Fruit fly (Drosophila melanogaster) whole organism, embryonic: ENCODE results near the gene Pnn.

Source experiments
- B-H2 ChIP-seq: fragments of 200-800 bp; sonication (Bioruptor generic); optimal IDR thresholded peaks from 2 replicates; lab custom pipeline; 2018; ENCODE audit warnings: missing biosample characterization, mild to moderate bottlenecking, missing genetic modification characterization
- CG10274 ChIP-seq: fragments of 200-800 bp; sonication (Bioruptor generic); optimal IDR thresholded peaks from 3 replicates; lab custom pipeline; 2017; ENCODE audit warnings: missing biosample characterization, mild to moderate bottlenecking, missing genetic modification characterization
- CG10431 ChIP-seq: fragments of 200-800 bp; sonication (Bioruptor generic); optimal IDR thresholded peaks from 3 replicates; lab custom pipeline; 2018; ENCODE audit warnings: missing biosample characterization, mild to moderate bottlenecking, missing genetic modification characterization
- CG10462 ChIP-seq: fragments of 200-800 bp; sonication (Bioruptor generic); optimal IDR thresholded peaks from 2 replicates; lab custom pipeline; 2016; ENCODE audit warnings: missing biosample characterization, missing genetic modification characterization
- CG10654 ChIP-seq: fragments of 200-800 bp; sonication (Bioruptor generic); optimal IDR thresholded peaks from 2 replicates; lab custom pipeline; 2016; ENCODE audit warnings: missing biosample characterization, missing genetic modification characterization
- CG11247 ChIP-seq: fragments of 200-800 bp; sonication (Bioruptor generic); IDR thresholded peaks from 2 replicates; pipeline ENCODE4 v1.3.6; 2022; ENCODE audit warnings: missing biosample characterization, missing genetic modification characterization
- CG12155 ChIP-seq: fragments of 200-800 bp; sonication (Bioruptor generic); optimal IDR thresholded peaks from 3 replicates; lab custom pipeline; 2016; ENCODE audit warnings: missing biosample characterization, missing genetic modification characterization
- CG12236 ChIP-seq: fragments of 200-800 bp; sonication (Bioruptor generic); optimal IDR thresholded peaks from 2 replicates; lab custom pipeline; 2016; ENCODE audit warnings: missing biosample characterization, missing genetic modification characterization
- CG13894 ChIP-seq: fragments of 200-800 bp; sonication (Bioruptor generic); optimal IDR thresholded peaks from 3 replicates; lab custom pipeline; 2018; ENCODE audit warnings: missing biosample characterization, mild to moderate bottlenecking, missing genetic modification characterization, moderate library complexity
- CG14667 ChIP-seq: fragments of 200-800 bp; sonication (Bioruptor generic); IDR thresholded peaks from 2 replicates; pipeline ENCODE4 v1.3.6; 2022; ENCODE audit warnings: missing biosample characterization, missing genetic modification characterization
- CG15073 ChIP-seq: fragments of 200-800 bp; sonication (Bioruptor generic); optimal IDR thresholded peaks from 2 replicates; lab custom pipeline; 2016; ENCODE audit warnings: missing biosample characterization, missing genetic modification characterization
- CG1603 ChIP-seq: fragments of 200-800 bp; sonication (Bioruptor generic); optimal IDR thresholded peaks from 2 replicates; lab custom pipeline; 2019; ENCODE audit warnings: missing biosample characterization, mild to moderate bottlenecking, missing genetic modification characterization, moderate library complexity
- CG2199 ChIP-seq: fragments of 200-800 bp; sonication (Bioruptor generic); IDR thresholded peaks from 3 replicates; pipeline ENCODE4 v1.3.6; 2022; ENCODE audit warnings: missing biosample characterization, missing genetic modification characterization
- CG2678 ChIP-seq: fragments of 200-800 bp; sonication (Bioruptor generic); optimal IDR thresholded peaks from 3 replicates; lab custom pipeline; 2019; ENCODE audit warnings: missing biosample characterization, mild to moderate bottlenecking, missing genetic modification characterization, moderate library complexity
- CG31388 ChIP-seq: fragments of 200-800 bp; sonication (Bioruptor generic); optimal IDR thresholded peaks from 2 replicates; lab custom pipeline; 2016; ENCODE audit warnings: missing biosample characterization, missing genetic modification characterization
- CG42726 ChIP-seq: fragments of 200-800 bp; sonication (Bioruptor generic); IDR thresholded peaks from 2 replicates; pipeline ENCODE4 v1.3.6; 2022; ENCODE audit warnings: missing biosample characterization, missing genetic modification characterization; ENCODE audit not compliant: partially characterized antibody
- CG4282 ChIP-seq: fragments of 200-800 bp; sonication (Bioruptor generic); optimal IDR thresholded peaks from 2 replicates; lab custom pipeline; 2016; ENCODE audit warnings: missing biosample characterization, missing genetic modification characterization
- CG4854 ChIP-seq: fragments of 200-800 bp; sonication (Bioruptor generic); optimal IDR thresholded peaks from 2 replicates; lab custom pipeline; 2016; ENCODE audit warnings: missing biosample characterization, missing genetic modification characterization, inconsistent platforms
- CG7987 ChIP-seq: fragments of 200-800 bp; sonication (Bioruptor generic); optimal IDR thresholded peaks from 2 replicates; lab custom pipeline; 2018; ENCODE audit warnings: missing biosample characterization, mild to moderate bottlenecking, missing genetic modification characterization, moderate library complexity
- CG8290 ChIP-seq, 3 experiments: fragments of 200-800 bp; sonication (Bioruptor generic); optimal IDR thresholded peaks; 2 replicates each; lab custom pipeline; 2016 to 2019; ENCODE audit warnings: missing biosample characterization in 3 of 3, missing genetic modification characterization in 3 of 3, mild to moderate bottlenecking in 2 of 3, moderate library complexity in 1 of 3
- CG9215 ChIP-seq: fragments of 200-800 bp; sonication (Bioruptor generic); IDR thresholded peaks from 2 replicates; pipeline ENCODE4 v1.3.6; 2022; ENCODE audit warnings: missing biosample characterization, missing genetic modification characterization
- CHES-1-like ChIP-seq: fragments of 200-800 bp; sonication (Bioruptor generic); optimal IDR thresholded peaks from 2 replicates; lab custom pipeline; 2016; ENCODE audit warnings: missing biosample characterization, missing genetic modification characterization
- ERR ChIP-seq: fragments of 200-800 bp; sonication (Bioruptor generic); optimal IDR thresholded peaks from 2 replicates; lab custom pipeline; 2016; ENCODE audit warnings: missing biosample characterization, missing genetic modification characterization
- Eip74EF ChIP-seq, 2 experiments: fragments of 200-800 bp in 1 of 2; fragments of >200 bp in 1 of 2; sonication (Bioruptor generic) in 1 of 2; optimal IDR thresholded peaks; 2 replicates each; lab custom pipeline; 2017 to 2019; ENCODE audit warnings: missing biosample characterization in 2 of 2, missing genetic modification characterization in 2 of 2, mild to moderate bottlenecking in 1 of 2, moderate library complexity in 1 of 2
- HLH54F ChIP-seq: fragments of 200-800 bp; sonication (Bioruptor generic); optimal IDR thresholded peaks from 3 replicates; lab custom pipeline; 2016; ENCODE audit warnings: missing biosample characterization, missing genetic modification characterization
- Myb ChIP-seq: fragments of 200-800 bp; sonication (Bioruptor generic); optimal IDR thresholded peaks from 2 replicates; lab custom pipeline; 2016; ENCODE audit warnings: missing biosample characterization, missing genetic modification characterization
- NC2β ChIP-seq: fragments of 200-800 bp; sonication (Bioruptor generic); optimal IDR thresholded peaks from 2 replicates; lab custom pipeline; 2016; ENCODE audit warnings: missing biosample characterization, missing genetic modification characterization
- Oli ChIP-seq: fragments of 200-800 bp; sonication (Bioruptor generic); optimal IDR thresholded peaks from 2 replicates; lab custom pipeline; 2018; ENCODE audit warnings: missing biosample characterization, mild to moderate bottlenecking, missing genetic modification characterization, moderate library complexity
- Sry-δ ChIP-seq: fragments of 200-800 bp; sonication (Bioruptor generic); optimal IDR thresholded peaks from 2 replicates; lab custom pipeline; 2016; ENCODE audit warnings: missing biosample characterization, missing genetic modification characterization
- Usf ChIP-seq: fragments of 200-800 bp; sonication (Bioruptor generic); optimal IDR thresholded peaks from 2 replicates; lab custom pipeline; 2017; ENCODE audit warnings: missing genotype, missing biosample characterization, missing genetic modification characterization
- Xrp1 ChIP-seq: fragments of 200-800 bp; sonication (Bioruptor generic); IDR thresholded peaks from 2 replicates; pipeline ENCODE4 v1.3.6; 2022; ENCODE audit warnings: missing biosample characterization, missing genetic modification characterization
- ara ChIP-seq: fragments of 200-800 bp; sonication (Bioruptor generic); IDR thresholded peaks from 2 replicates; pipeline ENCODE4 v1.3.6; 2022; ENCODE audit warnings: missing biosample characterization, missing genetic modification characterization
- bsh ChIP-seq, 2 experiments: fragments of 200-800 bp; sonication (Bioruptor generic); optimal IDR thresholded peaks; 2 replicates each; lab custom pipeline; 2017 to 2018; ENCODE audit warnings: mild to moderate bottlenecking in 2 of 2, missing biosample characterization in 2 of 2, missing genetic modification characterization in 2 of 2, moderate library complexity in 1 of 2
- caup ChIP-seq: fragments of 200-800 bp; sonication (Bioruptor generic); optimal IDR thresholded peaks from 3 replicates; lab custom pipeline; 2017; ENCODE audit warnings: missing biosample characterization, mild to moderate bottlenecking, missing genetic modification characterization, moderate library complexity; ENCODE audit not compliant: severe bottlenecking
- ems ChIP-seq: fragments of 200-800 bp; sonication (Bioruptor generic); optimal IDR thresholded peaks from 3 replicates; lab custom pipeline; 2016; ENCODE audit warnings: missing biosample characterization, missing genetic modification characterization
- fd3F ChIP-seq: fragments of 200-800 bp; sonication (Bioruptor generic); optimal IDR thresholded peaks from 2 replicates; lab custom pipeline; 2018; ENCODE audit warnings: missing biosample characterization, mild to moderate bottlenecking, missing genetic modification characterization, moderate library complexity
- fu2 ChIP-seq: fragments of 200-800 bp; sonication (Bioruptor generic); optimal IDR thresholded peaks from 2 replicates; lab custom pipeline; 2016; ENCODE audit warnings: missing biosample characterization, missing genetic modification characterization
- hth ChIP-seq: fragments of >200 bp; optimal IDR thresholded peaks from 2 replicates; lab custom pipeline; 2017; ENCODE audit warnings: inconsistent platforms
- jigr1 ChIP-seq: fragments of 200-800 bp; sonication (Bioruptor generic); IDR thresholded peaks from 3 replicates; pipeline ENCODE4 v1.3.6; 2022; ENCODE audit warnings: missing biosample characterization, missing genetic modification characterization
- jing ChIP-seq: fragments of 200-800 bp; sonication (Bioruptor generic); optimal IDR thresholded peaks from 2 replicates; lab custom pipeline; 2018; ENCODE audit warnings: missing biosample characterization, mild to moderate bottlenecking, missing genetic modification characterization
- kni ChIP-seq: fragments of 200-800 bp; sonication (Bioruptor generic); optimal IDR thresholded peaks from 3 replicates; lab custom pipeline; 2017; ENCODE audit warnings: mild to moderate bottlenecking, missing biosample characterization, missing genetic modification reagents, missing genetic modification characterization
- knrl ChIP-seq: fragments of 200-800 bp; sonication (Bioruptor generic); IDR thresholded peaks from 3 replicates; pipeline ENCODE4 v1.3.6; 2022; ENCODE audit warnings: missing biosample characterization, missing genetic modification characterization; ENCODE audit not compliant: partially characterized antibody
- lola ChIP-seq, 3 experiments: fragments of >200 bp in 2 of 3; fragments of 200-800 bp in 1 of 3; sonication (Bioruptor generic) in 1 of 3; optimal IDR thresholded peaks; 2 replicates each; lab custom pipeline; 2017 to 2019; ENCODE audit warnings: missing biosample characterization in 3 of 3, missing genetic modification characterization in 3 of 3, mild to moderate bottlenecking in 1 of 3, moderate library complexity in 1 of 3
- oc ChIP-seq: fragments of 200-800 bp; sonication (Bioruptor generic); optimal IDR thresholded peaks from 2 replicates; lab custom pipeline; 2018; ENCODE audit warnings: missing biosample characterization, mild to moderate bottlenecking, missing genetic modification characterization, moderate library complexity
- repo ChIP-seq: fragments of 200-800 bp; sonication (Bioruptor generic); optimal IDR thresholded peaks from 2 replicates; lab custom pipeline; 2016; ENCODE audit warnings: missing biosample characterization, missing genetic modification characterization
- salm ChIP-seq: fragments of 200-800 bp; sonication (Bioruptor generic); optimal IDR thresholded peaks from 2 replicates; lab custom pipeline; 2018; ENCODE audit warnings: missing biosample characterization, mild to moderate bottlenecking, missing genetic modification characterization
- schlank ChIP-seq: fragments of 200-800 bp; sonication (Bioruptor generic); optimal IDR thresholded peaks from 2 replicates; lab custom pipeline; 2018; ENCODE audit warnings: missing biosample characterization, mild to moderate bottlenecking, missing genetic modification characterization
- scrt ChIP-seq: fragments of 200-800 bp; sonication (Bioruptor generic); optimal IDR thresholded peaks from 2 replicates; lab custom pipeline; 2018; ENCODE audit warnings: missing biosample characterization, mild to moderate bottlenecking, missing genetic modification characterization, moderate library complexity
- tll ChIP-seq, 2 experiments: fragments of 200-800 bp in 1 of 2; fragments of >200 bp in 1 of 2; sonication (Bioruptor generic) in 1 of 2; optimal IDR thresholded peaks; 2 replicates each; lab custom pipeline; 2017 to 2019; ENCODE audit warnings: missing biosample characterization in 2 of 2, missing genetic modification characterization in 2 of 2, mild to moderate bottlenecking in 1 of 2, moderate library complexity in 1 of 2

The Pnn gene

DNA sequence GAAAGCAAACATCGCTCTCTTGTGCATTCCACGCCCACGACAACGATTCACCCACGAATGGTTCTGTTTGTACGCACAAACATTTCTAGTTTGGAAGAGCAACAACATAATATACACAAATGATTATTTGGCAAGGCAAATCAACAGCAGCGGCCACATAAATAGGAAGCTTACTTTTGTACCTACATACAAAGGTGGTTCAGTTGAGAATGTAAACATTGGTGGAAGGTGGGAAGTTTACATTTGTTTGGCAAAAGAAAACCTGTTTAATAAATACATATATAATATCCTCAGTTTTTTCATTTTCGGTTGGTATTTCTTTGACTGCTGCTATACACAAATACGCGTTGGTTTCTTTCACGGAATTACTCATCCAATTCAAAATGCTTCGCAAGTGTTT, 38.1 kb upstream of the Pnn start (continued):
- TF ChIP-seq ERR (GFP tag; lab: Kevin White, UChicago) (peak; percentile 73), CG14667 (GFP tag; lab: Robert Waterston, UW) (no peak), CG10274 (GFP tag; lab: Kevin White, UChicago) (peak; percentile 80), CG2199 (GFP tag; lab: Robert Waterston, UW) (no peak), CG10462 (GFP tag; lab: Kevin White, UChicago) (peak; percentile 70), caup (peak; percentile 87), jing (GFP tag; lab: Kevin White, UChicago) (peak; percentile 83), CG10431 (GFP tag; lab: Kevin White, UChicago) (peak; percentile 27), CG9215 (no peak), CG4854 (peak; percentile 88), fd3F (GFP tag; lab: Kevin White, UChicago) (peak; percentile 88), CG4282 (GFP tag; lab: Kevin White, UChicago) (peak; percentile 49), CG15073 (peak; percentile 55), oc (peak; percentile 89), repo (GFP tag; lab: Kevin White, UChicago) (peak; percentile 55), lola (GFP tag; optimal IDR thresholded peaks at IDR 0.05; lab: Kevin White, UChicago) (peak in 1 of 3 experiments; percentile 77), Eip74EF (GFP tag; optimal IDR thresholded peaks at IDR 0.05; lab: Kevin White, UChicago) (peak in 1 of 2 experiments; percentile 94), Usf (peak; percentile 77), CG13894 (tag; lab: Kevin White, UChicago) (peak; percentile 70), scrt (GFP tag; lab: Kevin White, UChicago) (peak; percentile 85), CG8290 (GFP tag; optimal IDR thresholded peaks at IDR 0.05; lab: Kevin White, UChicago) (peak; percentile 76), CG8290 (tag; optimal IDR thresholded peaks at IDR 0.05; lab: Kevin White, UChicago) (peak in 1 of 2 experiments; percentile 92), jigr1 (GFP tag; lab: Robert Waterston, UW) (no peak), Oli (peak; percentile 93), CG42726 (GFP tag; lab: Robert Waterston, UW) (no peak), CHES-1-like (GFP tag; lab: Kevin White, UChicago) (peak; percentile 79), CG10654 (GFP tag; lab: Kevin White, UChicago) (peak; percentile 84), kni (GFP tag; lab: Kevin White, UChicago) (peak; percentile 12), tll (GFP tag; optimal IDR thresholded peaks at IDR 0.05; lab: Kevin White, UChicago) (peak in 1 of 2 experiments; percentile 86), CG11247 (GFP tag; lab: Robert Waterston, UW) (no peak), knrl (GFP tag; lab: Robert Waterston, UW) (no peak), Myb (GFP tag; lab: Kevin White, UChicago) (peak; percentile 62), ems (peak; percentile 85), HLH54F (GFP tag; lab: Kevin White, UChicago) (peak; percentile 84), B-H2 (peak; percentile 60), CG7987 (GFP tag; lab: Kevin White, UChicago) (peak; percentile 86), CG12155 (GFP tag; lab: Kevin White, UChicago) (peak; percentile 77), Xrp1 (GFP tag; lab: Robert Waterston, UW) (no peak), ara (GFP tag; lab: Robert Waterston, UW) (no peak), schlank (peak; percentile 82), CG12236 (GFP tag; lab: Kevin White, UChicago) (peak; percentile 74), fu2 (GFP tag; lab: Kevin White, UChicago) (peak; percentile 69), CG1603 (tag; lab: Kevin White, UChicago) (peak; percentile 89), NC2β (GFP tag; lab: Kevin White, UChicago) (peak; percentile 71), CG2678 (peak; percentile 93), salm (peak; percentile 87), bsh (GFP tag; optimal IDR thresholded peaks at IDR 0.05; lab: Kevin White, UChicago) (peak in 1 of 2 experiments; percentile 90), CG31388 (peak; percentile 59), hth (lab: Kevin White, UChicago) (no peak), Sry-δ (GFP tag; lab: Kevin White, UChicago) (peak; percentile 52)
